Worm (Caenorhabditis elegans) whole organism, young adult: ENCODE measurements around the gene Y70G10A.4.

Source experiments
- mes-4 ChIP-seq: sonication (generic microtip); optimal IDR thresholded peaks from 2 replicates; lab custom pipeline; 2016; ENCODE audit warnings: missing genotype, missing genetic modification characterization, missing compliant biosample characterization
- snpc-1.3 ChIP-seq: sonication (generic microtip); optimal IDR thresholded peaks from 2 replicates; lab custom pipeline; 2017; ENCODE audit warnings: missing genetic modification characterization, mild to moderate bottlenecking, missing compliant biosample characterization, antibody characterized with exemption, moderate library complexity, missing genotype, missing genetic modification reagents; ENCODE audit not compliant: insufficient read depth

ce11 chrIII:10233979-10234378, 12.0 kb downstream of the Y70G10A.4 start, which contains the start of gene paml-1:
- TF ChIP-seq mes-4 (tag; lab: Kevin White, UChicago) (no peak), snpc-1.3 (tag; lab: Kevin White, UChicago) (no peak)
